Fruit fly (Drosophila melanogaster) whole organism, wandering third instar larva: ENCODE measurements around the gene CG11723.

Experiments
- CG32264 ChIP-seq: fragments of 200-800 bp; sonication (Bioruptor generic); optimal IDR thresholded peaks from 2 replicates; lab custom pipeline; 2016; ENCODE audit warnings: missing biosample characterization, missing genetic modification characterization
- Dif ChIP-seq: fragments of 200-275, 200-300 bp; sonication (Bioruptor generic); optimal IDR thresholded peaks from 2 replicates; lab custom pipeline; 2018; ENCODE audit warnings: missing biosample characterization, missing genetic modification characterization; ENCODE audit not compliant: partially characterized antibody
- OdsH ChIP-seq: fragments of 200-800 bp; sonication (Bioruptor generic); optimal IDR thresholded peaks from 2 replicates; lab custom pipeline; 2016; ENCODE audit warnings: missing biosample characterization, mild to moderate bottlenecking, missing genetic modification characterization
- Sp1 ChIP-seq: fragments of 200-800 bp; sonication (Bioruptor generic); optimal IDR thresholded peaks from 3 replicates; lab custom pipeline; 2019; ENCODE audit warnings: missing biosample characterization, mild to moderate bottlenecking, missing genetic modification characterization, moderate library complexity
- dl ChIP-seq, 2 experiments: fragments of 175-275, 200-275 bp in 1 of 2; fragments of 200-275 bp in 1 of 2; sonication (Bioruptor generic); optimal IDR thresholded peaks; lab custom pipeline; 2018; ENCODE audit warnings: mild to moderate bottlenecking in 2 of 2, missing biosample characterization in 2 of 2, missing genetic modification characterization in 2 of 2, moderate library complexity in 2 of 2; ENCODE audit not compliant: partially characterized antibody in 2 of 2, insufficient read depth in 1 of 2
- foxo ChIP-seq, 2 experiments: fragments of 200-800 bp; sonication (Bioruptor generic); optimal IDR thresholded peaks; 2 replicates in 1 of 2; 3 replicates in 1 of 2; lab custom pipeline; 2016 to 2017; ENCODE audit warnings: missing biosample characterization in 2 of 2, missing genetic modification characterization in 2 of 2
- fru ChIP-seq: fragments of 200-800 bp; sonication (Bioruptor generic); optimal IDR thresholded peaks from 3 replicates; lab custom pipeline; 2016; ENCODE audit warnings: missing biosample characterization, mild to moderate bottlenecking, missing genetic modification characterization
- h ChIP-seq: fragments of 200-800 bp; sonication (Bioruptor generic); optimal IDR thresholded peaks from 3 replicates; lab custom pipeline; 2016; ENCODE audit warnings: missing biosample characterization, mild to moderate bottlenecking, missing genetic modification characterization
- jim ChIP-seq: fragments of 175-275, 200-325 bp; sonication (Bioruptor generic); optimal IDR thresholded peaks from 2 replicates; lab custom pipeline; 2016; ENCODE audit warnings: missing biosample characterization, mild to moderate bottlenecking, missing genetic modification characterization
- lola ChIP-seq: fragments of >200 bp; optimal IDR thresholded peaks from 2 replicates; lab custom pipeline; 2017; ENCODE audit warnings: missing biosample characterization, missing genetic modification characterization
- psq ChIP-seq: fragments of 200-800 bp; sonication (Bioruptor generic); optimal IDR thresholded peaks from 3 replicates; lab custom pipeline; 2017; ENCODE audit warnings: missing biosample characterization, mild to moderate bottlenecking, missing genetic modification characterization, moderate library complexity
- tai ChIP-seq: sonication (Bioruptor generic); optimal IDR thresholded peaks from 2 replicates; lab custom pipeline; 2016; ENCODE audit warnings: missing biosample characterization, missing genetic modification characterization
- usp ChIP-seq: fragments of >200 bp; optimal IDR thresholded peaks from 2 replicates; lab custom pipeline; 2017; ENCODE audit warnings: missing biosample characterization, missing genetic modification characterization

- peak; percentile 19 for TF ChIP-seq h
- no peak for TF ChIP-seq usp (GFP tag; lab: Kevin White, UChicago)
- TF ChIP-seq dl (GFP tag; optimal IDR thresholded peaks at IDR 0.05; lab: Kevin White, UChicago; ENCODE audit: insufficient read depth in 1 of 2, partially characterized antibody in 2 of 2), result no peak
- TF ChIP-seq lola, result no peak
- TF ChIP-seq CG32264 (GFP tag; lab: Kevin White, UChicago), result no peak
- peak in 1 of 2 experiments; percentile 35 for TF ChIP-seq foxo (GFP tag; optimal IDR thresholded peaks at IDR 0.05; lab: Kevin White, UChicago)
- TF ChIP-seq fru (GFP tag; lab: Kevin White, UChicago), result peak; percentile 3
- TF ChIP-seq tai (GFP tag; lab: Kevin White, UChicago), result no peak
- no peak for TF ChIP-seq Dif (GFP tag; lab: Kevin White, UChicago)
- TF ChIP-seq Sp1 (GFP tag; lab: Kevin White, UChicago), result no peak
- no peak for TF ChIP-seq OdsH (GFP tag; lab: Kevin White, UChicago)
- TF ChIP-seq psq (GFP tag; lab: Kevin White, UChicago), result no peak
- TF ChIP-seq jim (GFP tag; lab: Kevin White, UChicago), result no peak
Observed at dm6 chr2L:2131449-2132109, 15.5 kb downstream of the CG11723 start.
